Fruit fly (Drosophila melanogaster) whole organism: Measurements from ENCODE around the gene Cdc27.

Experiments used
- CG8478 ChIP-seq: fragments of >200 bp; optimal IDR thresholded peaks from 2 replicates; lab custom pipeline; 2018; ENCODE audit warnings: inconsistent platforms
- Dll ChIP-seq: fragments of >200 bp; optimal IDR thresholded peaks from 2 replicates; lab custom pipeline; 2017
- EcR ChIP-seq, 2 experiments: fragments of >200 bp; optimal IDR thresholded peaks; 2 replicates each; lab custom pipeline; 2017; ENCODE audit warnings: missing biosample characterization in 2 of 2, missing genetic modification characterization in 2 of 2, missing genetic modification reagents in 2 of 2
- pan ChIP-seq: fragments of >200 bp; optimal IDR thresholded peaks from 2 replicates; lab custom pipeline; 2017
- psq ChIP-seq: fragments of >200 bp; optimal IDR thresholded peaks from 2 replicates; lab custom pipeline; 2017

dm6 chr3L:7250469-7250868, 1.3 kb upstream of the Cdc27 start, which contains the start of gene MED4:
- TF ChIP-seq psq (no peak), pan (lab: Kevin White, UChicago) (no peak), Dll (lab: Kevin White, UChicago) (no peak), CG8478 (lab: Kevin White, UChicago) (no peak), EcR (GFP tag; optimal IDR thresholded peaks at IDR 0.05; lab: Kevin White, UChicago) (no peak)
